Fruit fly (Drosophila melanogaster) whole organism, adult: ENCODE results near the gene CG4962.

ENCODE experiments used
- CG33017 ChIP-seq: fragments of 200-800 bp; sonication (Bioruptor generic); optimal IDR thresholded peaks from 2 replicates; lab custom pipeline; 2018; ENCODE audit warnings: missing biosample characterization, mild to moderate bottlenecking, missing genetic modification characterization, moderate library complexity
- cnc ChIP-seq, 2 experiments: fragments of >200 bp; optimal IDR thresholded peaks; 2 replicates each; lab custom pipeline; 2017

DNA sequence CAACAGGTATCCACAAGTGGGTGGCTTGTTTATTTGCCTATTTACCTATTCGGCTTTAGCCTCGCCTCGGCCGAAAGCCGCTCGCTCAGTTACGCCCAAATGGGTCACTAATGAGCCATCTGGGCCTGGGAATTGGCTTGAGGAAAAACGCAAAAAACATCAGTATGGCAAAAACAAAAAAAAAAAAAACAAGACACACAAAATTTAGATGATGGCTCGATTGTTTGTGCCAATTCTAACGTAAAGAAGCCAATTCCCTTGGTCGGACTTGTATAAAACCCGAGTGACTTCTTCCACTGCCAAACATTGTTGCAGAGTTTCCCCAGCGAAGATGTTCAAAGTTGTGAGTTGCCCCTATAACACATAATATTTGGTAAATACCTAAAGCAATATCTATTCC is 5.8 kb upstream of the CG4962 start, which contains the start of gene CG4982:
- TF ChIP-seq cnc (optimal IDR thresholded peaks at IDR 0.05; lab: Kevin White, UChicago) (no peak), CG33017 (no peak)
